Worm (Caenorhabditis elegans): ENCODE measurements around the gene srxa-4.

srxa-4 gene

ce11 chrV:7434805-7435363, 14.6 kb downstream of the srxa-4 start:
- peak; percentile 9 for TF ChIP-seq lin-54 (GFP tag; optimal IDR thresholded peaks at IDR 0.05)
- no peak for TF ChIP-seq unc-130 (GFP tag; optimal IDR thresholded peaks at IDR 0.05)
- TF ChIP-seq chd-7 (tag; optimal IDR thresholded peaks at IDR 0.05) = peak; percentile 25
- peak; percentile 52 for TF ChIP-seq ceh-27 (GFP tag; optimal IDR thresholded peaks at IDR 0.05)
- TF ChIP-seq tbp1 (GFP tag; optimal IDR thresholded peaks at IDR 0.05) = peak; percentile 46
- no peak for TF ChIP-seq sptf-2 (GFP tag; optimal IDR thresholded peaks at IDR 0.05)
- TF ChIP-seq D2030.7 (GFP tag; IDR thresholded peaks at IDR 0.05) = no peak
- peak; percentile 26 for TF ChIP-seq lin-40 (tag; optimal IDR thresholded peaks at IDR 0.05)
- peak; percentile 45 for TF ChIP-seq nhr-80 (tag; optimal IDR thresholded peaks at IDR 0.05)
- peak; percentile 50 for TF ChIP-seq K12H6.12 (tag; optimal IDR thresholded peaks at IDR 0.05)
- peak; percentile 36; the same call in 1 of the 2 replicates for TF ChIP-seq Y53G8AR.9 (GFP tag; conservative IDR thresholded peaks at IDR 0.05)
- peak; percentile 76 for TF ChIP-seq pha-4 (tag; optimal IDR thresholded peaks at IDR 0.05)
- 0 out of 2 replicates have a peak, but pooled peaks have one; percentile 6 for TF ChIP-seq mcd-1 (GFP tag; IDR thresholded peaks at IDR 0.05)
- peak; percentile 32 for TF ChIP-seq attf-5 (GFP tag; optimal IDR thresholded peaks at IDR 0.05)
- peak; percentile 55 for TF ChIP-seq nfyb-1 (GFP tag; IDR thresholded peaks at IDR 0.05)
- peak; percentile 67 for TF ChIP-seq ama-1 (optimal IDR thresholded peaks at IDR 0.05)
- TF ChIP-seq ama-1 (GFP tag; optimal IDR thresholded peaks at IDR 0.05) = no peak
- TF ChIP-seq tlf-1 (GFP tag; optimal IDR thresholded peaks at IDR 0.05) = peak; percentile 13
- 0 out of 2 replicates have a peak, but pooled peaks have one; percentile 29 for TF ChIP-seq Y56A3A.18 (GFP tag; IDR thresholded peaks at IDR 0.05)
- TF ChIP-seq efl-1 (GFP tag; optimal IDR thresholded peaks at IDR 0.05) = no peak
- peak; percentile 32; the same call in 1 of the 2 replicates for TF ChIP-seq hmg-1.2 (GFP tag; IDR thresholded peaks at IDR 0.05)
- TF ChIP-seq ZK185.1 (tag; optimal IDR thresholded peaks at IDR 0.05; ENCODE audit: poor library complexity, severe bottlenecking) = peak; percentile 9
- TF ChIP-seq nfya-2 (GFP tag; IDR thresholded peaks at IDR 0.05) = no peak
- 0 out of 2 replicates have a peak, but pooled peaks have one; percentile 30 for TF ChIP-seq K11D2.4 (GFP tag; IDR thresholded peaks at IDR 0.05)
- TF ChIP-seq somi-1 (GFP tag; optimal IDR thresholded peaks at IDR 0.05) = peak; percentile 50
- TF ChIP-seq madf-10 (tag; optimal IDR thresholded peaks at IDR 0.05) = peak; percentile 24
- TF ChIP-seq cebp-1 (GFP tag; IDR thresholded peaks at IDR 0.05) = no peak
- peak; percentile 52 for TF ChIP-seq cebp-1 (tag; optimal IDR thresholded peaks at IDR 0.05)
- TF ChIP-seq dpff-1 (tag; optimal IDR thresholded peaks at IDR 0.05) = no peak

DNA sequence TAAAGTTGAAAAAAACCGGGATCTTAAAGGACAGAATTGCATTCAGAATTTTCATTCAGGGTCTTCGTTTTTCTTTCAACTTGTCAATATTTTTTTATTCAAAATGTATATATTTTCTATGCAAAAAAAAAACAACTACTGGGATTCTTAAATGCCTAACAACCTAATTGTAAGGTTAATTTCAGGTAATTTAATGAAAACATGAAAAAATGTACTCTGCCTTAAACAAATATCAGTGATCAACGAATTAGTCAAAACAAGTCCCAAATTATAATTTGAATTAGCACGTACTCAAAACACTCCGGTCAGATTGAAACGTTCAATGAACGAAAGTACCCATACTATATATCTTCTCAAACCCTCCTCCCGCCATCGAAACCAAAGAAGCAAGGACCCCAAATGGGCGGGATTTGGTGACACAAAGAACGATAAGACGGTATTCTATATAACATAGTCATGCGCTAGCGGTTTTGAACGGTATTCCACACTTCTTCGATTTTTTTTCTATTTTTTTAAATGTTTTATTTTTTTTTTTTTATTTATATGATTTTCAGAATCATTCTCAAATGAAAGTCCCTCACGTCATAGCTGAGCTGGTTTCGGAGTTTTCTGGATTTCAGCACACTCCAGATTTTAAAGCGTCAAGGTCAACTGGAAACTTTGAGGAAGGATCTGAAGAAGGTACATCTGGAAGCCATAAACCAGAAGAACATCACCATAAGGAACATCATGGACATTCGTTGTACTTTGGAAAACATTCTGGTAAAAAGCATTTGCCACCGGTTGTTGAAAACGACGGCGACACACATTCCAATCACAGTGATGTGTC, 15.3 kb downstream of the srxa-4 start, which contains the start of the genes ddo-2 and F25E5.8:
Gene ddo-2 (minus strand): TSS at position 330 of the 829 bp plus-strand sequence.
Gene F25E5.8 (plus strand): TSS at position 555 of the 829 bp plus-strand sequence.
- TF ChIP-seq ceh-40 (GFP tag; IDR thresholded peaks at IDR 0.05) (no peak), gei-17 (GFP tag; optimal IDR thresholded peaks at IDR 0.05) (no peak), ztf-18 (tag; optimal IDR thresholded peaks at IDR 0.05) (no peak), ztf-26 (tag; optimal IDR thresholded peaks at IDR 0.05) (no peak), madf-10 (tag; optimal IDR thresholded peaks at IDR 0.05) (no peak), attf-5 (GFP tag; optimal IDR thresholded peaks at IDR 0.05) (no peak), ama-1 (optimal IDR thresholded peaks at IDR 0.05) (peak; percentile 71), ama-1 (GFP tag; optimal IDR thresholded peaks at IDR 0.05) (no peak), nfyb-1 (GFP tag; IDR thresholded peaks at IDR 0.05) (0 out of 2 replicates have a peak, but pooled peaks have one; percentile 15), sptf-2 (GFP tag; optimal IDR thresholded peaks at IDR 0.05) (no peak), ztf-3 (GFP tag; optimal IDR thresholded peaks at IDR 0.05) (no peak), lin-35 (GFP tag; optimal IDR thresholded peaks at IDR 0.05) (no peak), K12H6.12 (tag; optimal IDR thresholded peaks at IDR 0.05) (no peak), xnd-1 (tag; optimal IDR thresholded peaks at IDR 0.05) (no peak), ets-4 (GFP tag; optimal IDR thresholded peaks at IDR 0.05) (no peak), rec-8 (tag; optimal IDR thresholded peaks at IDR 0.05) (no peak), egl-18 (GFP tag; IDR thresholded peaks at IDR 0.05) (no peak), ccch-3 (GFP tag; optimal IDR thresholded peaks at IDR 0.05) (no peak), lin-26 (GFP tag; IDR thresholded peaks at IDR 0.05) (0 out of 2 replicates have a peak, but pooled peaks have one; percentile 18), B0035.1 (tag; optimal IDR thresholded peaks at IDR 0.05) (no peak)
